In the genomic region with DNA sequence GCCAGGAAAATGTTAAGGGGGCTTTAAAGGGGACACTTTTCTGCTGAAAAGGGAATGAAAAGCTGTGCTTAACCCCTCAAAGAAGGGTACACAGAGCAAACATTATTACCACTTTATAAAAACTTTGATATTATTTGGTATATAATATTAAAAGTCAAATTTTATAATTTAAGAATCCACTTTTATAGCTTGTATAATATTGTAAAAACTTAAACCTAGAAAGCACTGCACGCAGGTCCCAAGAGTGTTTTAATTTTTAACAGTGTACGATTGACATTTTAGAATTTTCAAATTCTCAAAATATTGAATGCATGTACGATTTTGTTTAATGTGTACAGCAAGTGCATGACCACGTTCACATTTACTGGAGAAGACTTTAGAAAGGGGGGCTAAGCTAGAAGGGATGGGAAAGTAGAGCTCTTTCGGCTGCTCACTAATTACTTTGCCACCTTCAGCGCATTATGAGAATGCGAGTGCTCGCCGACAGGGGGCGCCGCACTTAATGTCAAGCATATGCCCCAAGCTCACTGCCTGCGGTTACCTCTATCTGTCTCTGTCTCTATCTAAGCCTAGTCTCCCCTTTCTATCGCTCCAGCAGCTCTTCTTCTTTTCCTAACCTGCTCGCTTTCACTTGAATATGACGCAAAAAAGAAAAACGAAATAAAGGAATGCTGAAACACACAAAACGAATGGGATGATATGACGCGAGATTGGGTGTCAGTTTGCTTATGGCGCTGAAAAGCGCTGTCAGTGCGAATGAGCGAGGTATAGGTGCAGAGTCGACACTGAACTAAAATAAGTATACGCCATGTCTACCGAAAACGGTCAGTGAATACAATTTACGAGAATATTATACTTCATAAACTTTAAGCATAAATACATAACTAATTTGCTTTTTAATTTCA, we compare ENCODE assay signal across 1 fruit fly cellular context.
TF ChIP-seq lines count a peak whose summit lies in the region.

No protein-coding gene starts in this region.

TF ChIP-seq in whole organism, embryonic, 481 proteins besides CTCF, POLR2A, EP300 and RAD21 (continued from another document):
- TF ChIP-seq CG2678 (tag; optimal IDR thresholded peaks at IDR 0.05; lab: Kevin White, UChicago) (peak; percentile 45), fd102C (GFP tag; optimal IDR thresholded peaks at IDR 0.05; lab: Kevin White, UChicago) (no peak), Lim3 (GFP tag; IDR thresholded peaks at IDR 0.05; lab: Robert Waterston, UW) (no peak), bsh (GFP tag; optimal IDR thresholded peaks at IDR 0.05; lab: Kevin White, UChicago) (peak in 1 of 2 experiments; percentile 31), CG1024 (GFP tag; IDR thresholded peaks at IDR 0.05; lab: Robert Waterston, UW) (no peak), btn (GFP tag; optimal IDR thresholded peaks at IDR 0.05; lab: Kevin White, UChicago) (no peak), fu2 (GFP tag; optimal IDR thresholded peaks at IDR 0.05; lab: Kevin White, UChicago) (no peak), gsb-n (tag; optimal IDR thresholded peaks at IDR 0.05; lab: Kevin White, UChicago) (no peak), dysf (GFP tag; IDR thresholded peaks at IDR 0.05; lab: Robert Waterston, UW) (0 out of 3 replicates have a peak, but pooled peaks have one; percentile 16), kni (GFP tag; optimal IDR thresholded peaks at IDR 0.05; lab: Kevin White, UChicago) (no peak), Fer1 (GFP tag; optimal IDR thresholded peaks at IDR 0.05; lab: Kevin White, UChicago) (no peak), CG17568 (GFP tag; optimal IDR thresholded peaks at IDR 0.05; lab: Kevin White, UChicago) (no peak), Opbp (GFP tag; IDR thresholded peaks at IDR 0.05; lab: Robert Waterston, UW; ENCODE audit: partially characterized antibody) (no peak), klu (GFP tag; IDR thresholded peaks at IDR 0.05; lab: Robert Waterston, UW) (no peak), cwo (GFP tag; optimal IDR thresholded peaks at IDR 0.05; lab: Kevin White, UChicago) (no peak), luna (GFP tag; optimal IDR thresholded peaks at IDR 0.05; lab: Kevin White, UChicago) (no peak), pita (GFP tag; optimal IDR thresholded peaks at IDR 0.05; lab: Kevin White, UChicago) (no peak), CG32532 (GFP tag; IDR thresholded peaks at IDR 0.05; lab: Robert Waterston, UW) (no peak), CG6791 (GFP tag; IDR thresholded peaks at IDR 0.05; lab: Robert Waterston, UW; ENCODE audit: partially characterized antibody) (0 out of 3 replicates have a peak, but pooled peaks have one; percentile 28), CG34422 (GFP tag; IDR thresholded peaks at IDR 0.05; lab: Robert Waterston, UW) (no peak), Fer3 (tag; optimal IDR thresholded peaks at IDR 0.05; lab: Kevin White, UChicago) (no peak), Sin3A (optimal IDR thresholded peaks at IDR 0.05; lab: Kevin White, UChicago) (no peak)
